Worm (Caenorhabditis elegans) whole organism, mixed stage, embryonic: ENCODE results near the gene cox-15.

Experiments
- bed-3 ChIP-seq: fragments of 200-800 bp; sonication (Bioruptor generic); optimal IDR thresholded peaks from 3 replicates; lab custom pipeline; 2018; ENCODE audit warnings: mild to moderate bottlenecking, missing genetic modification characterization, moderate library complexity, missing compliant biosample characterization
- elt-3 ChIP-seq: fragments of 150-350 bp; optimal IDR thresholded peaks from 2 replicates; lab custom pipeline; 2014; ENCODE audit warnings: missing biosample characterization, missing genetic modification characterization
- lin-13 ChIP-seq: fragments of 150-350 bp; optimal IDR thresholded peaks from 2 replicates; lab custom pipeline; 2014; ENCODE audit warnings: missing biosample characterization, missing genetic modification characterization
- lsy-2 ChIP-seq: fragments of 150-350 bp; optimal IDR thresholded peaks from 2 replicates; lab custom pipeline; 2014; ENCODE audit warnings: missing biosample characterization, missing genetic modification characterization
- nhr-12 ChIP-seq: fragments of 150-350 bp; optimal IDR thresholded peaks from 2 replicates; lab custom pipeline; 2014; ENCODE audit warnings: missing biosample characterization, missing genetic modification characterization
- nhr-2 ChIP-seq: fragments of 150-350 bp; optimal IDR thresholded peaks from 2 replicates; lab custom pipeline; 2014; ENCODE audit warnings: missing biosample characterization, missing genetic modification characterization
- nhr-237 ChIP-seq: fragments of 150-350 bp; optimal IDR thresholded peaks from 2 replicates; lab custom pipeline; 2014; ENCODE audit warnings: missing biosample characterization, missing genetic modification characterization
- nhr-28 ChIP-seq: fragments of 150-350 bp; optimal IDR thresholded peaks from 2 replicates; lab custom pipeline; 2014; ENCODE audit warnings: missing biosample characterization, missing genetic modification characterization
- pha-4 ChIP-seq: fragments of 150-350 bp; optimal IDR thresholded peaks from 2 replicates; lab custom pipeline; 2018; ENCODE audit warnings: missing biosample characterization, missing genetic modification reagents, missing genetic modification characterization
- snpc-4 ChIP-seq: fragments of 150-350 bp; optimal IDR thresholded peaks from 2 replicates; lab custom pipeline; 2014; ENCODE audit warnings: missing biosample characterization, missing genetic modification characterization
- sptf-1 ChIP-seq: sonication (generic microtip); optimal IDR thresholded peaks from 2 replicates; lab custom pipeline; 2017; ENCODE audit warnings: mild to moderate bottlenecking, missing genetic modification characterization, moderate library complexity, missing compliant biosample characterization
- tbx-8 ChIP-seq: fragments of 200-800 bp; sonication (Bioruptor generic); optimal IDR thresholded peaks from 2 replicates; lab custom pipeline; 2018; ENCODE audit warnings: mild to moderate bottlenecking, missing genetic modification characterization, moderate library complexity, missing compliant biosample characterization
- unc-39 ChIP-seq: fragments of 150-350 bp; optimal IDR thresholded peaks from 2 replicates; lab custom pipeline; 2014; ENCODE audit warnings: missing biosample characterization, missing genetic modification characterization

- TF ChIP-seq lsy-2 (no peak), snpc-4 (no peak), elt-3 (tag; lab: Kevin White, UChicago) (no peak), pha-4 (tag; lab: Kevin White, UChicago) (no peak), nhr-237 (no peak), unc-39 (tag; lab: Kevin White, UChicago) (no peak), lin-13 (tag; lab: Kevin White, UChicago) (no peak), nhr-28 (tag; lab: Kevin White, UChicago) (no peak), nhr-12 (no peak), nhr-2 (no peak), bed-3 (GFP tag; lab: Kevin White, UChicago) (no peak), sptf-1 (tag; lab: Kevin White, UChicago) (no peak), tbx-8 (GFP tag; lab: Kevin White, UChicago) (no peak)
Observed at ce11 chrII:11184757-11185341, 49.9 kb downstream of the cox-15 start, which contains the start of gene lir-3.
